Worm (Caenorhabditis elegans) whole organism, L2 larva: ENCODE results near the gene T27A10.6.

Source experiments
- F13H6.1 ChIP-seq: sonication (generic microtip); optimal IDR thresholded peaks from 2 replicates; lab custom pipeline; 2016; ENCODE audit warnings: missing genetic modification characterization, missing compliant biosample characterization
- unc-39 ChIP-seq: fragments of 150-350 bp; optimal IDR thresholded peaks from 2 replicates; lab custom pipeline; 2014; ENCODE audit warnings: missing biosample characterization, missing genetic modification characterization
- ztf-11 ChIP-seq: sonication (generic microtip); optimal IDR thresholded peaks from 2 replicates; lab custom pipeline; 2017; ENCODE audit warnings: missing biosample characterization, missing genetic modification characterization

- no peak for TF ChIP-seq ztf-11
- no peak for TF ChIP-seq unc-39 (tag; lab: Kevin White, UChicago)
- TF ChIP-seq F13H6.1 (tag; lab: Kevin White, UChicago): no peak
These were observed 35.4 kb upstream of the T27A10.6 start for ce11 chrX:3631550-3631949.
